Worm (Caenorhabditis elegans): Measurements from ENCODE around the gene rsd-3.

DNA sequence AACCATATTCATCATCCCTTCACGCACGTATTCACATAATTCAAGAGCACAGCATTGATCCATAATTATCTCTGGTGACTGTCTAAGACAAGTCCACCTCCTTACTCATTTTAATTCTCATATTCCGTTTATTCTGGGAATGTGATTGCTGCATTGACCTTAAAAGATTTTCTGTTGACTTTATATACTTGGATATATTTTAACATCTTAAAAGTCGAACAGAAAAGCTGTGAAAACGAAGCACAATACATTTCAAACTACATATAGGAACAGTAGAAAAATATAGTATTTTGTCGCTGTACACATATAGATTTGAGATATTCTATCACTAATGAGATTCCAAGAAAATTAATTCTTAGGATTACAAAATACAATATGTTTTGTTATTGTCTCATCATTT, 46.0 kb upstream of the rsd-3 start:
- TF ChIP-seq ceh-82 (tag; optimal IDR thresholded peaks at IDR 0.05) = no peak
- TF ChIP-seq pha-4 (GFP tag; IDR thresholded peaks at IDR 0.05) = no peak
- no peak for TF ChIP-seq pha-4 (tag; optimal IDR thresholded peaks at IDR 0.05)
- TF ChIP-seq mes-2 (tag; optimal IDR thresholded peaks at IDR 0.05; ENCODE audit: poor library complexity, severe bottlenecking) = no peak
- TF ChIP-seq skn-1 (tag; optimal IDR thresholded peaks at IDR 0.05) = no peak
- no peak for TF ChIP-seq nhr-11 (tag; optimal IDR thresholded peaks at IDR 0.05)
- TF ChIP-seq unc-130 (GFP tag; optimal IDR thresholded peaks at IDR 0.05) = no peak
- no peak for TF ChIP-seq mep-1 (tag; optimal IDR thresholded peaks at IDR 0.05)
- TF ChIP-seq unc-62 (GFP tag; optimal IDR thresholded peaks at IDR 0.05 in 1 of 2) = no peak
- no peak for TF ChIP-seq unc-62 (tag; optimal IDR thresholded peaks at IDR 0.05)
- TF ChIP-seq fos-1 (tag; optimal IDR thresholded peaks at IDR 0.05) = no peak
- no peak for TF ChIP-seq nhr-237 (tag; optimal IDR thresholded peaks at IDR 0.05)
